Worm (Caenorhabditis elegans) whole organism, L4 larva: ENCODE results near the gene F48D6.4.
A peak's percentile ranks its signal among the peaks of the same experiment; 100 is the strongest.

Source experiments
- F26F4.8 ChIP-seq: fragments of 200-800 bp; sonication (Bioruptor generic); conservative IDR thresholded peaks from 2 replicates; pipeline ENCODE4 v1.3.6; 2022; ENCODE audit warnings: missing genetic modification characterization, missing compliant biosample characterization
- F37D6.2 ChIP-seq: sonication (generic microtip); optimal IDR thresholded peaks from 2 replicates; lab custom pipeline; 2016; ENCODE audit warnings: mild to moderate bottlenecking, missing genetic modification characterization, missing compliant biosample characterization
- T20F7.1 ChIP-seq: fragments of 200-800 bp; sonication (Bioruptor generic); optimal IDR thresholded peaks from 2 replicates; lab custom pipeline; 2018; ENCODE audit warnings: mild to moderate bottlenecking, missing genetic modification characterization, missing compliant biosample characterization
- Y5F2A.4 ChIP-seq: fragments of 200-800 bp; sonication (Bioruptor generic); optimal IDR thresholded peaks from 2 replicates; lab custom pipeline; 2018; ENCODE audit warnings: mild to moderate bottlenecking, missing genetic modification characterization, missing compliant biosample characterization
- ZK546.5 ChIP-seq, 2 experiments: sonication (generic microtip); optimal IDR thresholded peaks; 2 replicates each; lab custom pipeline; 2017; ENCODE audit warnings: missing biosample characterization in 2 of 2, missing genetic modification characterization in 2 of 2
- aha-1 ChIP-seq: fragments of 150-350 bp; peaks from one replicate; lab custom pipeline; 2014; ENCODE audit warnings: missing biosample characterization, missing genetic modification characterization
- aly-2 ChIP-seq: sonication (generic microtip); optimal IDR thresholded peaks from 2 replicates; lab custom pipeline; 2018; ENCODE audit warnings: missing biosample characterization, missing genetic modification characterization
- ceh-28 ChIP-seq: fragments of 150-350 bp; optimal IDR thresholded peaks from 2 replicates; lab custom pipeline; 2014; ENCODE audit warnings: missing biosample characterization, missing genetic modification reagents, missing genetic modification characterization
- ceh-32 ChIP-seq: sonication (generic microtip); optimal IDR thresholded peaks from 2 replicates; lab custom pipeline; 2016; ENCODE audit warnings: mild to moderate bottlenecking, missing genetic modification characterization, missing compliant biosample characterization; ENCODE audit not compliant: poor library complexity
- ces-1 ChIP-seq: fragments of 150-350 bp; sonication (generic microtip); optimal IDR thresholded peaks from 4 replicates; lab custom pipeline; 2014; ENCODE audit warnings: missing biosample characterization, missing genetic modification reagents, missing genetic modification characterization
- ctbp-1 ChIP-seq: fragments of 200-800 bp; sonication (Bioruptor generic); IDR thresholded peaks from 2 replicates; pipeline ENCODE4 v1.3.6; 2022; ENCODE audit warnings: missing genetic modification reagents, missing genetic modification characterization, missing compliant biosample characterization
- daf-16 ChIP-seq, 3 experiments: sonication (generic microtip); optimal IDR thresholded peaks; 2 replicates each; lab custom pipeline; 2016 to 2017; ENCODE audit warnings: missing genetic modification characterization in 3 of 3, missing genetic modification reagents in 3 of 3, mild to moderate bottlenecking in 2 of 3, missing compliant biosample characterization in 2 of 3, missing biosample characterization in 1 of 3, moderate library complexity in 1 of 3
- daf-19 ChIP-seq: fragments of 200-800 bp; sonication (Bioruptor generic); conservative IDR thresholded peaks from 2 replicates; pipeline ENCODE4 v1.3.6; 2022; ENCODE audit warnings: missing genetic modification characterization, missing compliant biosample characterization
- daf-8 ChIP-seq: fragments of 200-800 bp; sonication (Bioruptor generic); IDR thresholded peaks from 2 replicates; pipeline ENCODE4 v1.3.6; 2022; ENCODE audit warnings: missing genetic modification characterization, missing compliant biosample characterization
- dmd-6 ChIP-seq: fragments of 200-800 bp; sonication (Bioruptor generic); IDR thresholded peaks from 2 replicates; pipeline ENCODE4 v1.3.6; 2022; ENCODE audit warnings: missing genetic modification reagents, missing genetic modification characterization, missing compliant biosample characterization
- egl-27 ChIP-seq: sonication (generic microtip); optimal IDR thresholded peaks from 3 replicates; lab custom pipeline; 2017; ENCODE audit warnings: missing biosample characterization, missing genetic modification reagents, missing genetic modification characterization
- egl-43 ChIP-seq: fragments of 200-800 bp; sonication (Bioruptor generic); IDR thresholded peaks from 2 replicates; pipeline ENCODE4 v1.3.6; 2022; ENCODE audit warnings: missing genetic modification reagents, missing genetic modification characterization, missing compliant biosample characterization
- fkh-10 ChIP-seq: fragments of 150-350 bp; optimal IDR thresholded peaks from 2 replicates; lab custom pipeline; 2014; ENCODE audit warnings: missing biosample characterization, missing genetic modification reagents, missing genetic modification characterization
- hif-1 ChIP-seq, 2 experiments: sonication (generic microtip); optimal IDR thresholded peaks; 2 replicates each; lab custom pipeline; 2016 to 2017; ENCODE audit warnings: missing compliant biosample characterization in 2 of 2, missing genetic modification characterization in 2 of 2, missing genetic modification reagents in 2 of 2, missing genotype in 2 of 2, mild to moderate bottlenecking in 1 of 2
- hlh-11 ChIP-seq: fragments of 200-800 bp; sonication (Bioruptor generic); optimal IDR thresholded peaks from 2 replicates; lab custom pipeline; 2018; ENCODE audit warnings: mild to moderate bottlenecking, missing genetic modification characterization, missing compliant biosample characterization
- hlh-30 ChIP-seq: sonication (generic microtip); optimal IDR thresholded peaks from 2 replicates; lab custom pipeline; 2017; ENCODE audit warnings: antibody characterized with exemption, mild to moderate bottlenecking, missing genetic modification characterization, missing compliant biosample characterization; ENCODE audit not compliant: insufficient read depth
- lim-7 ChIP-seq: fragments of 200-800 bp; sonication (Bioruptor generic); IDR thresholded peaks from 2 replicates; pipeline ENCODE4 v1.3.6; 2022; ENCODE audit warnings: missing genetic modification characterization, missing compliant biosample characterization
- lin-1 ChIP-seq: fragments of 200-800 bp; sonication (Bioruptor generic); IDR thresholded peaks from 2 replicates; pipeline ENCODE4 v1.3.6; 2022; ENCODE audit warnings: missing genetic modification reagents, missing genetic modification characterization, missing compliant biosample characterization
- lin-39 ChIP-seq: fragments of 150-350 bp; optimal IDR thresholded peaks from 2 replicates; lab custom pipeline; 2014; ENCODE audit warnings: missing biosample characterization, missing genetic modification reagents, missing genetic modification characterization
- lsy-2 ChIP-seq, 2 experiments: fragments of 150-350 bp in 1 of 2; sonication (generic microtip) in 1 of 2; optimal IDR thresholded peaks; 2 replicates each; lab custom pipeline; 2014 to 2017; ENCODE audit warnings: missing biosample characterization in 2 of 2, missing genetic modification characterization in 2 of 2
- mdt-29 ChIP-seq: fragments of 200-800 bp; sonication (Bioruptor generic); IDR thresholded peaks from 2 replicates; pipeline ENCODE4 v1.3.6; 2022; ENCODE audit warnings: missing genetic modification reagents, missing genetic modification characterization, missing compliant biosample characterization
- mxl-3 ChIP-seq: fragments of 200-800 bp; sonication (Bioruptor generic); optimal IDR thresholded peaks from 2 replicates; lab custom pipeline; 2018; ENCODE audit warnings: mild to moderate bottlenecking, missing genetic modification characterization, missing compliant biosample characterization
- nhr-10 ChIP-seq: fragments of 150-350 bp; optimal IDR thresholded peaks from 2 replicates; lab custom pipeline; 2014; ENCODE audit warnings: missing biosample characterization, missing genetic modification characterization
- nhr-111 ChIP-seq: fragments of 200-800 bp; sonication (Bioruptor generic); optimal IDR thresholded peaks from 2 replicates; lab custom pipeline; 2018; ENCODE audit warnings: mild to moderate bottlenecking, missing genetic modification characterization, missing compliant biosample characterization
- nhr-237 ChIP-seq: sonication (generic microtip); optimal IDR thresholded peaks from 2 replicates; lab custom pipeline; 2017; ENCODE audit warnings: missing biosample characterization, missing genetic modification characterization
- nhr-25 ChIP-seq: sonication (generic microtip); optimal IDR thresholded peaks from 2 replicates; lab custom pipeline; 2017; ENCODE audit warnings: missing genetic modification characterization, mild to moderate bottlenecking, missing compliant biosample characterization, antibody characterized with exemption, moderate library complexity, borderline replicate concordance; ENCODE audit not compliant: insufficient read depth
- nhr-28 ChIP-seq: fragments of 150-350 bp; optimal IDR thresholded peaks from 2 replicates; lab custom pipeline; 2014; ENCODE audit warnings: missing biosample characterization, missing genetic modification characterization
- nhr-42 ChIP-seq: fragments of 200-800 bp; sonication (Bioruptor generic); IDR thresholded peaks from 2 replicates; pipeline ENCODE4 v1.3.6; 2022; ENCODE audit warnings: missing genetic modification characterization, missing compliant biosample characterization
- nhr-6 ChIP-seq: fragments of 150-350 bp; optimal IDR thresholded peaks from 2 replicates; lab custom pipeline; 2014; ENCODE audit warnings: missing biosample characterization, missing genetic modification characterization
- nhr-77 ChIP-seq: fragments of 150-350 bp; optimal IDR thresholded peaks from 2 replicates; lab custom pipeline; 2014; ENCODE audit warnings: missing biosample characterization, missing genetic modification characterization
- pha-4 ChIP-seq, 2 experiments: fragments of 150-350 bp in 1 of 2; fragments of 200-800 bp in 1 of 2; sonication (Bioruptor generic) in 1 of 2; IDR thresholded peaks in 1 of 2; optimal IDR thresholded peaks in 1 of 2; 2 replicates each; pipeline versions ENCODE4 v1.3.6 to Lab custom; 2014 to 2022; ENCODE audit warnings: missing genetic modification characterization in 2 of 2, missing genetic modification reagents in 2 of 2, missing biosample characterization in 1 of 2, missing compliant biosample characterization in 1 of 2
- php-3 ChIP-seq: fragments of 200-800 bp; sonication (Bioruptor generic); IDR thresholded peaks from 2 replicates; pipeline ENCODE4 v1.3.6; 2022; ENCODE audit warnings: missing genetic modification reagents, missing genetic modification characterization, missing compliant biosample characterization
- pqm-1 ChIP-seq: sonication (generic microtip); optimal IDR thresholded peaks from 2 replicates; lab custom pipeline; 2017; ENCODE audit warnings: missing biosample characterization, missing genetic modification characterization
- saeg-2 ChIP-seq: fragments of 200-800 bp; sonication (Bioruptor generic); IDR thresholded peaks from 2 replicates; pipeline ENCODE4 v1.3.6; 2022; ENCODE audit warnings: missing genetic modification reagents, missing genetic modification characterization, missing compliant biosample characterization
- sdz-12 ChIP-seq: fragments of 200-800 bp; sonication (Bioruptor generic); optimal IDR thresholded peaks from 2 replicates; lab custom pipeline; 2018; ENCODE audit warnings: mild to moderate bottlenecking, missing genetic modification characterization, missing compliant biosample characterization
- set-16 ChIP-seq: fragments of 200-800 bp; sonication (Bioruptor generic); IDR thresholded peaks from 2 replicates; pipeline ENCODE4 v1.3.6; 2022; ENCODE audit warnings: missing genetic modification reagents, missing genetic modification characterization, missing compliant biosample characterization
- skn-1 ChIP-seq: fragments of 150-350 bp; optimal IDR thresholded peaks from 2 replicates; lab custom pipeline; 2014; ENCODE audit warnings: missing biosample characterization, missing genetic modification characterization
- snpc-1.2 ChIP-seq: fragments of 200-800 bp; sonication (Bioruptor generic); IDR thresholded peaks from 2 replicates; pipeline ENCODE4 v1.3.6; 2022; ENCODE audit warnings: missing genetic modification reagents, missing genetic modification characterization, missing compliant biosample characterization
- tag-97 ChIP-seq: fragments of 200-800 bp; sonication (Bioruptor generic); IDR thresholded peaks from 2 replicates; pipeline ENCODE4 v1.3.6; 2022; ENCODE audit warnings: missing genetic modification characterization, missing compliant biosample characterization
- unc-130 ChIP-seq: sonication (generic microtip); optimal IDR thresholded peaks from 2 replicates; lab custom pipeline; 2016; ENCODE audit warnings: missing genetic modification reagents, missing genetic modification characterization, missing compliant biosample characterization
- unc-39 ChIP-seq: sonication (generic microtip); optimal IDR thresholded peaks from 2 replicates; lab custom pipeline; 2017; ENCODE audit warnings: missing biosample characterization, missing genetic modification characterization
- zag-1 ChIP-seq: fragments of 150-350 bp; optimal IDR thresholded peaks from 2 replicates; lab custom pipeline; 2014; ENCODE audit warnings: missing biosample characterization, missing genetic modification characterization
- zfp-2 ChIP-seq: sonication (generic microtip); optimal IDR thresholded peaks from 2 replicates; lab custom pipeline; 2016; ENCODE audit warnings: mild to moderate bottlenecking, missing genetic modification characterization, missing compliant biosample characterization

The F48D6.4 gene

DNA sequence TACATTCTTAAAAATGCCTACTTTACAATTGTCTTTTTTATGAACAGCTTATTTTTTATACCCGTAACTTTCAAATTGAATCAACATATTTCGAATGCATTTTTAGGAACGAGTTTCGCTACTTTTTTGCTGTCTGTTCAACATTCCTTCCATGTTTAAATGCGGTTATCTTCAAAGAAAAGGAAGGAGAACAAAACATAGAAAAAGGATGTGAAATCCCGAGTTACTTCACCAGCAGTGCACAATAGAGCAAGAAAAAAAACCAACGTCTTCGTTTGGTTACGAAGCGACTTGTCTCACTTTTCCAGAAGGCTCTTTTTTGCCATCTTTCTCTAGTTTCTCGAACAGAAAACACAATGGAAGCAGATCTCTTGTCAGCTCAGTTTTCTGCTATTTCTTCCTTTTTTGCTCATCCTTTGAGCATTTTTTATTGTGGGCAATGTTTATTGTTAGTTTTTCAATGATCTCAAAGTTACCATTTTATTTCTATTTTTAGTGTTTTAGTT lies 38.7 kb upstream of the F48D6.4 start, which contains the start of gene cka-2:
Gene cka-2 (plus strand): TSS at position 456 of the 506 bp plus-strand sequence.
- TF ChIP-seq daf-8 (GFP tag; lab: Robert Waterston, UW): no peak
- no peak for TF ChIP-seq mdt-29 (GFP tag; lab: Robert Waterston, UW)
- no peak for TF ChIP-seq daf-19
- TF ChIP-seq T20F7.1 (GFP tag; lab: Kevin White, UChicago): no peak
- TF ChIP-seq hif-1 (tag; optimal IDR thresholded peaks at IDR 0.05; lab: Kevin White, UChicago): no peak
- no peak for TF ChIP-seq saeg-2 (GFP tag; lab: Robert Waterston, UW)
- TF ChIP-seq ces-1: peak; percentile 67
- no peak for TF ChIP-seq ZK546.5 (tag; optimal IDR thresholded peaks at IDR 0.05; lab: Kevin White, UChicago)
- no peak for TF ChIP-seq set-16 (GFP tag; lab: Robert Waterston, UW)
- no peak for TF ChIP-seq php-3 (GFP tag; lab: Robert Waterston, UW)
- TF ChIP-seq zag-1 (tag; lab: Kevin White, UChicago): no peak
- TF ChIP-seq unc-130: no peak
- no peak for TF ChIP-seq nhr-28 (tag; lab: Kevin White, UChicago)
- no peak for TF ChIP-seq ceh-32 (tag; lab: Kevin White, UChicago)
- TF ChIP-seq snpc-1.2 (GFP tag; lab: Robert Waterston, UW): no peak
- no peak for TF ChIP-seq lim-7 (GFP tag; lab: Robert Waterston, UW)
- TF ChIP-seq mxl-3 (GFP tag; lab: Kevin White, UChicago): no peak
- peak; percentile 14 for TF ChIP-seq hlh-30 (tag; lab: Kevin White, UChicago)
- no peak for TF ChIP-seq lin-1 (GFP tag; lab: Robert Waterston, UW)
- no peak for TF ChIP-seq egl-43 (GFP tag; lab: Robert Waterston, UW)
- no peak for TF ChIP-seq F26F4.8
- TF ChIP-seq nhr-10: no peak
- TF ChIP-seq fkh-10: peak; percentile 83
- no peak for TF ChIP-seq F37D6.2 (tag; lab: Kevin White, UChicago)
- TF ChIP-seq lsy-2 (tag; optimal IDR thresholded peaks at IDR 0.05; lab: Kevin White, UChicago): peak in 1 of 2 experiments; percentile 19
- 0 out of 2 replicates have a peak, but pooled peaks have one; percentile 46 for TF ChIP-seq ctbp-1 (GFP tag; lab: Robert Waterston, UW)

DNA sequence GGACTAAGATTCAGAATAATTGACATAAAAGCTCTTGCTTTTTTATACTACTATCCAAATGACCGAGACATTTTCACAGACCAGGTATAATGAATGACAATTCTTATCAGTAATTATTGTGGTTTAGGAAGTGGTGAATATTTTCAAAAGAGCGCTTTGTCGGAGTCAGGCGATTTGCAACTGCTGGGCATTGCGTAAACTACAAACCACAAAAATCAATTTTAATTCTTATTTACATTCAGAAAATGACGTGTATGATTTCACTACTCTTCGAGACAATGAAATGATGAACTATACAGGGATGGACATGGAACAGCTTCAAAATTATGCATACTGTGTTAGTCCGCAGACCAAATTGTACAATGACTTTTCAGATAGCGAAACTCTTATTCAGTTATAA lies 37.5 kb upstream of the F48D6.4 start:
- TF ChIP-seq daf-19: no peak
- no peak for TF ChIP-seq nhr-6 (tag; lab: Kevin White, UChicago)
- TF ChIP-seq daf-16 (GFP tag; optimal IDR thresholded peaks at IDR 0.05; lab: Kevin White, UChicago): no peak
- TF ChIP-seq daf-16 (tag; optimal IDR thresholded peaks at IDR 0.05; lab: Kevin White, UChicago): peak; percentile 76
- peak; percentile 47 for TF ChIP-seq hlh-11
- TF ChIP-seq nhr-237 (tag; lab: Kevin White, UChicago): no peak
- TF ChIP-seq lim-7 (GFP tag; lab: Robert Waterston, UW): no peak
- TF ChIP-seq nhr-28 (tag; lab: Kevin White, UChicago): peak; percentile 84
- TF ChIP-seq egl-27 (tag; lab: Kevin White, UChicago): no peak
- TF ChIP-seq pha-4 (GFP tag; IDR thresholded peaks at IDR 0.05; lab: Robert Waterston, UW): no peak
- no peak for TF ChIP-seq pha-4 (tag; optimal IDR thresholded peaks at IDR 0.05; lab: Kevin White, UChicago)
- no peak for TF ChIP-seq mxl-3 (GFP tag; lab: Kevin White, UChicago)
- no peak for TF ChIP-seq ces-1
- peak; percentile 16 for TF ChIP-seq nhr-77 (tag; lab: Kevin White, UChicago)
- TF ChIP-seq nhr-25 (tag; lab: Kevin White, UChicago): no peak
- TF ChIP-seq dmd-6 (GFP tag; lab: Robert Waterston, UW): peak; percentile 56
- no peak for TF ChIP-seq aha-1
- TF ChIP-seq unc-39 (tag; lab: Kevin White, UChicago): no peak
- no peak for TF ChIP-seq lin-39 (tag; lab: Kevin White, UChicago)
- no peak for TF ChIP-seq zfp-2 (tag; lab: Kevin White, UChicago)
- TF ChIP-seq sdz-12: no peak
- no peak for TF ChIP-seq nhr-111
- TF ChIP-seq aly-2 (tag; lab: Kevin White, UChicago): no peak
- no peak for TF ChIP-seq nhr-42
- TF ChIP-seq pqm-1 (tag; lab: Kevin White, UChicago): peak; percentile 12
- no peak for TF ChIP-seq ceh-28
- no peak for TF ChIP-seq skn-1 (tag; lab: Kevin White, UChicago)
- TF ChIP-seq hlh-30 (tag; lab: Kevin White, UChicago): no peak
- no peak for TF ChIP-seq Y5F2A.4 (GFP tag; lab: Kevin White, UChicago)
- TF ChIP-seq tag-97: no peak
- peak; percentile 27; the same call in 1 of the 2 replicates for TF ChIP-seq lin-1 (GFP tag; lab: Robert Waterston, UW)
